Worm (Caenorhabditis elegans) whole organism, L2 larva: ENCODE measurements around the gene rer-1.

Source experiments
- gmeb-1 ChIP-seq: fragments of 150-350 bp; optimal IDR thresholded peaks from 2 replicates; lab custom pipeline; 2014; ENCODE audit warnings: missing biosample characterization, missing genetic modification characterization
- mab-5 ChIP-seq: fragments of 150-350 bp; optimal IDR thresholded peaks from 2 replicates; lab custom pipeline; 2014; ENCODE audit warnings: missing biosample characterization, missing genetic modification characterization
- nhr-77 ChIP-seq: fragments of 150-350 bp; optimal IDR thresholded peaks from 2 replicates; lab custom pipeline; 2014; ENCODE audit warnings: missing biosample characterization, missing genetic modification characterization
- snpc-4 ChIP-seq: fragments of 150-350 bp; optimal IDR thresholded peaks from 2 replicates; lab custom pipeline; 2014; ENCODE audit warnings: missing biosample characterization, missing genetic modification characterization
- unc-62 ChIP-seq: fragments of 150-350 bp; optimal IDR thresholded peaks from 2 replicates; lab custom pipeline; 2014; ENCODE audit warnings: missing biosample characterization, missing genetic modification reagents, missing genetic modification characterization

DNA sequence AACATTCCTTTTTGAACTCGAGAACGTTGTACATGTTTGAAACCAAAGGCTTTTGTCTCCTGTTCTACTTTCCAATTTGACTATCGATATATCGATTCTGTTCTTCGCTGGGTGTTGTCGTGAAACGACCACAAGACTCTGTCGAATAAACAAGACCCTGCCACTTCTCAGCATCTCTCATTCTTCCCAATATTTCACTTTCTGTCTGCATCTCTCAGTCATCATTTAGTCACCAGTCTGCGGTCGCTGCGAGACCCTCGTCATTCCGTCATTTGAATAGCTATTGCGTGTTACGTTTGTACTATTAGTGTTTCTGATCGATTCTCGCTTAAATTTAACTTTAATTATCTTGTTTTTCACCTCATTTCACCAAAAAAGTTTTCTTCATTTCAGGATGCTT is 23.8 kb upstream of the rer-1 start:
- TF ChIP-seq gmeb-1 (tag; lab: Kevin White, UChicago): peak; percentile 92
- TF ChIP-seq nhr-77: peak; percentile 72
- peak; percentile 69 for TF ChIP-seq unc-62 (GFP tag; lab: Kevin White, UChicago)
- peak; percentile 92 for TF ChIP-seq mab-5 (tag; lab: Kevin White, UChicago)
- TF ChIP-seq snpc-4 (tag; lab: Kevin White, UChicago): peak; percentile 69
